Fruit fly (Drosophila melanogaster) whole organism, pupa: ENCODE results near the gene grp.

ENCODE experiments used
- CG10348 ChIP-seq: fragments of 200-800 bp; sonication (Bioruptor generic); IDR thresholded peaks from 2 replicates; pipeline ENCODE4 v1.3.6; 2022; ENCODE audit warnings: missing biosample characterization, missing genetic modification characterization
- CG12605 ChIP-seq: fragments of 200-800 bp; sonication (Bioruptor generic); IDR thresholded peaks from 2 replicates; pipeline ENCODE4 v1.3.6; 2022; ENCODE audit warnings: missing biosample characterization, missing genetic modification characterization
- CG13204 ChIP-seq: fragments of 200-800 bp; sonication (Bioruptor generic); optimal IDR thresholded peaks from 2 replicates; lab custom pipeline; 2018; ENCODE audit warnings: missing biosample characterization, mild to moderate bottlenecking, missing genetic modification characterization, moderate library complexity
- CG14655 ChIP-seq: fragments of 200-800 bp; sonication (Bioruptor generic); optimal IDR thresholded peaks from 3 replicates; lab custom pipeline; 2017; ENCODE audit warnings: mild to moderate bottlenecking, missing biosample characterization, missing genetic modification reagents, missing genetic modification characterization
- CG15710 ChIP-seq: fragments of 200-800 bp; sonication (Bioruptor generic); optimal IDR thresholded peaks from 2 replicates; lab custom pipeline; 2018; ENCODE audit warnings: missing biosample characterization, mild to moderate bottlenecking, missing genetic modification characterization, moderate library complexity
- CG17806 ChIP-seq: fragments of 200-800 bp; sonication (Bioruptor generic); optimal IDR thresholded peaks from 2 replicates; lab custom pipeline; 2018; ENCODE audit warnings: missing biosample characterization, mild to moderate bottlenecking, missing genetic modification characterization, moderate library complexity
- CG32121 ChIP-seq: fragments of 200-800 bp; sonication (Bioruptor generic); IDR thresholded peaks from 2 replicates; pipeline ENCODE4 v1.3.6; 2022; ENCODE audit warnings: missing biosample characterization, missing genetic modification characterization
- CG34367 ChIP-seq: fragments of 200-800 bp; sonication (Bioruptor generic); optimal IDR thresholded peaks from 2 replicates; lab custom pipeline; 2018; ENCODE audit warnings: missing biosample characterization, mild to moderate bottlenecking, missing genetic modification characterization
- CG4496 ChIP-seq: fragments of 200-800 bp; sonication (Bioruptor generic); IDR thresholded peaks from 3 replicates; pipeline ENCODE4 v1.3.6; 2022; ENCODE audit warnings: missing biosample characterization, missing genetic modification characterization
- CG8159 ChIP-seq: fragments of 200-800 bp; sonication (Bioruptor generic); optimal IDR thresholded peaks from 3 replicates; lab custom pipeline; 2018; ENCODE audit warnings: missing biosample characterization, mild to moderate bottlenecking, missing genetic modification characterization, moderate library complexity
- CG8301 ChIP-seq: fragments of 200-800 bp; sonication (Bioruptor generic); optimal IDR thresholded peaks from 2 replicates; lab custom pipeline; 2018; ENCODE audit warnings: missing biosample characterization, mild to moderate bottlenecking, missing genetic modification characterization
- CG9948 ChIP-seq: fragments of 200-800 bp; sonication (Bioruptor generic); optimal IDR thresholded peaks from 2 replicates; lab custom pipeline; 2018; ENCODE audit warnings: missing biosample characterization, mild to moderate bottlenecking, missing genetic modification characterization, moderate library complexity
- D1 ChIP-seq: fragments of 200-800 bp; sonication (Bioruptor generic); optimal IDR thresholded peaks from 2 replicates; lab custom pipeline; 2018; ENCODE audit warnings: missing biosample characterization, mild to moderate bottlenecking, missing genetic modification characterization, moderate library complexity
- EcR ChIP-seq: fragments of 200-800 bp; sonication (Bioruptor generic); optimal IDR thresholded peaks from 3 replicates; lab custom pipeline; 2019; ENCODE audit warnings: missing biosample characterization, missing genetic modification characterization, mild to moderate bottlenecking, moderate library complexity, missing genetic modification reagents
- Ets98B ChIP-seq: fragments of 200-800 bp; sonication (Bioruptor generic); IDR thresholded peaks from 2 replicates; pipeline ENCODE4 v1.3.6; 2022; ENCODE audit warnings: missing biosample characterization, missing genetic modification characterization
- Pif1A ChIP-seq: fragments of 200-800 bp; sonication (Bioruptor generic); optimal IDR thresholded peaks from 3 replicates; lab custom pipeline; 2016; ENCODE audit warnings: missing biosample characterization, missing genetic modification characterization
- Pif1B ChIP-seq: fragments of 200-800 bp; sonication (Bioruptor generic); optimal IDR thresholded peaks from 3 replicates; lab custom pipeline; 2016; ENCODE audit warnings: missing biosample characterization, missing genetic modification characterization
- Snoo ChIP-seq: fragments of 200-800 bp; sonication (Bioruptor generic); optimal IDR thresholded peaks from 3 replicates; lab custom pipeline; 2017; ENCODE audit warnings: missing biosample characterization, mild to moderate bottlenecking, missing genetic modification characterization, inconsistent platforms
- fd96Ca ChIP-seq: fragments of 200-800 bp; sonication (Bioruptor generic); IDR thresholded peaks from 3 replicates; pipeline ENCODE4 v1.3.6; 2022; ENCODE audit warnings: missing biosample characterization, missing genetic modification characterization
- gl ChIP-seq: fragments of 200-800 bp; sonication (Bioruptor generic); optimal IDR thresholded peaks from 2 replicates; lab custom pipeline; 2018; ENCODE audit warnings: missing biosample characterization, mild to moderate bottlenecking, missing genetic modification characterization
- rn ChIP-seq: fragments of 200-800 bp; sonication (Bioruptor generic); IDR thresholded peaks from 2 replicates; pipeline ENCODE4 v1.3.6; 2022; ENCODE audit warnings: missing biosample characterization, missing genetic modification characterization

grp gene

DNA sequence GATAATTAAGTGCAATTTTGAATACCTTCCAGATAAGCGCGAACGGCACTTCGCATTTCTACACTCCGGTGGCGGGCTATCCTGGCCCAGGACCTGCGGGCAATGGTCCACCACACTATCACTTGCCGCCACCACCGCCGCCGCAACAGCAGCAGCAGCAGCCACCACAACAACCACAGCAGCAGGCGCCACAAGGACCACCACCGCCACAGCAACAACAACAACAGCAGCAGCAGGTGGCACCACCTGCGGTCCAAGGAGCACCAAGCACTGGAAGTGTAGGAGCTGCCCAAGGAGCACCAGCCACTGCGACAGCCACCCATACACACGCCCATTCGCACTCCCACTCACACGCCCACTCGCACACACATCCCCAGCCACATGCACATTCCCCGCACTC is 22.4 kb upstream of the grp start:
- TF ChIP-seq Ets98B (GFP tag; lab: Robert Waterston, UW), result no peak
- no peak for TF ChIP-seq CG13204 (GFP tag; lab: Kevin White, UChicago)
- TF ChIP-seq CG34367, result no peak
- no peak for TF ChIP-seq CG8301 (tag; lab: Kevin White, UChicago)
- no peak for TF ChIP-seq Pif1A
- TF ChIP-seq CG9948 (tag; lab: Kevin White, UChicago), result no peak
- no peak for TF ChIP-seq gl (tag; lab: Kevin White, UChicago)
- no peak for TF ChIP-seq CG32121
- no peak for TF ChIP-seq rn (GFP tag; lab: Robert Waterston, UW)
- TF ChIP-seq CG17806 (tag; lab: Kevin White, UChicago), result no peak
- TF ChIP-seq CG14655 (GFP tag; lab: Kevin White, UChicago), result no peak
- no peak for TF ChIP-seq CG15710 (tag; lab: Kevin White, UChicago)
- no peak for TF ChIP-seq EcR (GFP tag; lab: Kevin White, UChicago)
- TF ChIP-seq CG10348 (GFP tag; lab: Robert Waterston, UW), result no peak
- no peak for TF ChIP-seq CG8159 (tag; lab: Kevin White, UChicago)
- TF ChIP-seq Snoo (tag; lab: Kevin White, UChicago), result no peak
- TF ChIP-seq D1 (tag; lab: Kevin White, UChicago), result no peak
- TF ChIP-seq CG4496 (GFP tag; lab: Robert Waterston, UW), result no peak

DNA sequence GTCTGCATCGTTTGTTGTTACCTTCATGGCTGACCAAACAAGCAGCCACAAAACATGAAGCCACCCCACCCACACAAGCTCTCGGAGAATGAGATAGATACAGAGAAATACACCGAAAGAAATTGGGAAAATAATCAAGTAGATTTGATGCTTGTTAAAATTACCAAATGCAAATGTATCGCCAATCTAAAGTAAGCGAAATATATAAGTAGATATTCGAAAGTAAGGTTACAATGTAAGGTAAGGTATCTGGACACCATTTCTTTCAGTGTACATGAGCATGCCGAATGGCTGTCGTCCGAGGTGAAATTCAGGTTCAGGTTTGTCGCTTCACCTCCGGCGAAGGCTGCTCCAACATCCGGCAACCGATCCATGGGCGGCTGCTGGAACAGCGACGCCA is 7.6 kb upstream of the grp start:
- TF ChIP-seq D1 (tag; lab: Kevin White, UChicago) (no peak), CG32121 (peak; percentile 32; the same call in 1 of the 2 replicates), CG34367 (peak; percentile 39), Pif1A (no peak), fd96Ca (GFP tag; lab: Robert Waterston, UW) (no peak), CG9948 (tag; lab: Kevin White, UChicago) (no peak), CG8301 (tag; lab: Kevin White, UChicago) (peak; percentile 55), CG8159 (tag; lab: Kevin White, UChicago) (peak; percentile 56), EcR (GFP tag; lab: Kevin White, UChicago) (no peak), CG14655 (GFP tag; lab: Kevin White, UChicago) (peak; percentile 59), gl (tag; lab: Kevin White, UChicago) (no peak), rn (GFP tag; lab: Robert Waterston, UW) (no peak), Snoo (tag; lab: Kevin White, UChicago) (no peak), CG12605 (GFP tag; lab: Robert Waterston, UW) (no peak), CG13204 (GFP tag; lab: Kevin White, UChicago) (no peak), CG17806 (tag; lab: Kevin White, UChicago) (peak; percentile 48), Ets98B (GFP tag; lab: Robert Waterston, UW) (peak; percentile 56), CG10348 (GFP tag; lab: Robert Waterston, UW) (peak; percentile 31; the same call in 1 of the 2 replicates), Pif1B (GFP tag; lab: Kevin White, UChicago) (no peak), CG15710 (tag; lab: Kevin White, UChicago) (peak; percentile 50), CG4496 (GFP tag; lab: Robert Waterston, UW) (peak; percentile 63)

dm6 chr2L:16676651-16677359 is 3.0 kb upstream of the grp start, which contains the start of the genes Trpgamma and her:
TSS of gene Trpgamma (minus strand) at chr2L:16676701.
TSS of gene her (plus strand) at chr2L:16677185.
- TF ChIP-seq EcR (GFP tag; lab: Kevin White, UChicago) (peak; percentile 77), Pif1A (no peak), gl (tag; lab: Kevin White, UChicago) (no peak), fd96Ca (GFP tag; lab: Robert Waterston, UW) (peak; percentile 65; the same call in 1 of the 3 replicates)
- TF ChIP-seq, all 21 proteins: peak for 2

DNA sequence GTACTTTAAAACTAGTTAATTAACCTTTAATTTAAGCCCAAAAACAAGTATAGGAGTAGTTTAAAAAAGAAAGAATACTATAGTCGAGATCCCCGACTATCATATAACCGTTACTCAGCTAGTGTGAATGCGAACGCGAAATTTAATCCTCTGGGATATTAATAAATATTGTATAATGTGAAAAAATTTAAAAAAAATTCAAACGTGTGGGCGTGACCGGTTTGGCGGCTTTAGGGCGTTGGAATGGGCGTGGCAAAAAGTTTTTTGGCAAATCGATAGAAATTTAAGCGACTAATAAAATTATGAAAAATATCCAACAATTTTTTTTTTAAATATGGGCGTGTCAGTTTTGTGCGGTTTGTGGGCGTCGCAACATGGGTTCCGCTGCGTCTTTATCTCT is 781 bp upstream of the grp start:
- no peak for TF ChIP-seq CG4496 (GFP tag; lab: Robert Waterston, UW)
- TF ChIP-seq D1 (tag; lab: Kevin White, UChicago), result no peak
- TF ChIP-seq Pif1A, result no peak
- TF ChIP-seq Pif1B (GFP tag; lab: Kevin White, UChicago), result no peak
- no peak for TF ChIP-seq EcR (GFP tag; lab: Kevin White, UChicago)
- no peak for TF ChIP-seq CG8159 (tag; lab: Kevin White, UChicago)
- TF ChIP-seq CG12605 (GFP tag; lab: Robert Waterston, UW), result no peak
- no peak for TF ChIP-seq fd96Ca (GFP tag; lab: Robert Waterston, UW)
- no peak for TF ChIP-seq CG10348 (GFP tag; lab: Robert Waterston, UW)
- TF ChIP-seq CG32121, result no peak
- TF ChIP-seq gl (tag; lab: Kevin White, UChicago), result no peak
- no peak for TF ChIP-seq Snoo (tag; lab: Kevin White, UChicago)
- no peak for TF ChIP-seq rn (GFP tag; lab: Robert Waterston, UW)
- no peak for TF ChIP-seq CG17806 (tag; lab: Kevin White, UChicago)
- TF ChIP-seq Ets98B (GFP tag; lab: Robert Waterston, UW), result no peak
- TF ChIP-seq CG9948 (tag; lab: Kevin White, UChicago), result no peak
- no peak for TF ChIP-seq CG15710 (tag; lab: Kevin White, UChicago)
- TF ChIP-seq CG34367, result no peak
- TF ChIP-seq CG14655 (GFP tag; lab: Kevin White, UChicago), result no peak

DNA sequence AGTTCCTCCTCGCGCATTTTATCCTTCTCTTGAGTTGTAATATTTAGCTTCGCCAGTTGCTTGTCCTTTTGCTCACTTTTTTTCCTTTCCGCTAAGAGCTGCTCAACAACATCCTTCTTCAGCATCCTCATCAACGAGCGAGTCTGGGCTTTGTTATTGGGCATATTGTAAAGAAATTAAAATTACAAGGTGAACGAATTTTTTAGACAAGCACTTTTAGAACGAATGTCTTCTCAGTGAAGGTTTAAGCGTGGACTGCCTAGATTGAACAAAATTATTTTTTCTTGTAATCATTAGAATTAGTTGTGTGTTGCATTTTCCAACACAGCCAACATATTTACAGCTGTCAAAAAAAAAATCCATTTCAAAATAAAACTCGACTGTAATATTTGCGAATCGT is 2.3 kb downstream of the grp start, which contains the start of gene CG33552:
TSS of gene CG33552 (plus strand) at position 301 of the 400 bp plus-strand sequence.
- TF ChIP-seq gl (tag; lab: Kevin White, UChicago), result no peak
- TF ChIP-seq CG9948 (tag; lab: Kevin White, UChicago), result no peak
- no peak for TF ChIP-seq CG10348 (GFP tag; lab: Robert Waterston, UW)
